Fruit fly (Drosophila melanogaster): ENCODE results near the gene CG6833.
A peak's percentile ranks its signal among the peaks of the same experiment; 100 is the strongest.

Gene CG6833

DNA sequence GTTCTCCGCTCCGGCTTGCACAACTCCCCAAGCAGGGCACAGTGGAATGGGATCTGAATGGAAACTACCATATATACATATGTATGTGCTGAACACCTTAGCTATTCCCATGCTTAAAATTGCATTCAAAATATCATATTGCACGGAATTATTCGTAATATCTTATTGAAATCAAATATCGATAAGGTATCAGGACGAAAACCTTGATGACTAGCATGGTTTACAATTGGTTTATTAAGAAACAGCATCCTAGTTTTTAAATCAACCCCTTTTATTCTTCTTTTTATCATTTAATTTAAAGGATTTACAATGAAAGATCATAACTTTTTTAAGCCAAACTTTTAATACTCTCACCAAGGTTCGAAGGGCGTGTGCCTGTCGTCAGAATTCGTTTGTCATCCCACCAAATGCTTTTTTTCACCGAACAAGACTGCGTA, 4.3 kb downstream of the CG6833 start (continued):
- no peak for TF ChIP-seq Stat92E (GFP tag; optimal IDR thresholded peaks at IDR 0.05)
- no peak for TF ChIP-seq odd (GFP tag; optimal IDR thresholded peaks at IDR 0.05)
- no peak for TF ChIP-seq CG15479 (GFP tag; optimal IDR thresholded peaks at IDR 0.05)
- no peak for TF ChIP-seq Taf1 (GFP tag; IDR thresholded peaks at IDR 0.05)
- 0 out of 3 replicates have a peak, but pooled peaks have one; percentile 30 for TF ChIP-seq Dbx (GFP tag; IDR thresholded peaks at IDR 0.05)
- no peak for TF ChIP-seq CG13287 (GFP tag; IDR thresholded peaks at IDR 0.05; ENCODE audit: partially characterized antibody)
- no peak for TF ChIP-seq H2.0 (GFP tag; IDR thresholded peaks at IDR 0.05)
- TF ChIP-seq ro (GFP tag; IDR thresholded peaks at IDR 0.05): no peak
- TF ChIP-seq seq (GFP tag; IDR thresholded peaks at IDR 0.05): no peak
- TF ChIP-seq HmgD (GFP tag; optimal IDR thresholded peaks at IDR 0.05): no peak
- no peak for TF ChIP-seq so (GFP tag; IDR thresholded peaks at IDR 0.05)
- no peak for TF ChIP-seq Hr78 (GFP tag; optimal IDR thresholded peaks at IDR 0.05)
- TF ChIP-seq CG10543 (GFP tag; optimal IDR thresholded peaks at IDR 0.05): no peak
- no peak for TF ChIP-seq Doc3 (GFP tag; IDR thresholded peaks at IDR 0.05; ENCODE audit: partially characterized antibody)
- no peak for TF ChIP-seq her (GFP tag; optimal IDR thresholded peaks at IDR 0.05)
- no peak for TF ChIP-seq Rfx (GFP tag; IDR thresholded peaks at IDR 0.05)
- TF ChIP-seq vnd (GFP tag; IDR thresholded peaks at IDR 0.05; ENCODE audit: partially characterized antibody): no peak
- TF ChIP-seq CG2202 (tag; optimal IDR thresholded peaks at IDR 0.05): no peak
- no peak for TF ChIP-seq hbn (GFP tag; IDR thresholded peaks at IDR 0.05; ENCODE audit: partially characterized antibody)
- TF ChIP-seq nau (GFP tag; optimal IDR thresholded peaks at IDR 0.05): no peak
- TF ChIP-seq CG8359 (GFP tag; optimal IDR thresholded peaks at IDR 0.05; ENCODE audit: borderline replicate concordance): no peak
- no peak for TF ChIP-seq otp (GFP tag; IDR thresholded peaks at IDR 0.05)
- no peak for TF ChIP-seq CG4617 (GFP tag; optimal IDR thresholded peaks at IDR 0.05; ENCODE audit: borderline replicate concordance)
- TF ChIP-seq Dll (GFP tag; IDR thresholded peaks at IDR 0.05; ENCODE audit: partially characterized antibody): 0 out of 4 replicates have a peak, but pooled peaks have one; percentile 6
- TF ChIP-seq tna (GFP tag; IDR thresholded peaks at IDR 0.05; ENCODE audit: partially characterized antibody): no peak
- no peak for TF ChIP-seq dm (GFP tag; optimal IDR thresholded peaks at IDR 0.05)
- TF ChIP-seq CG2678 (tag; optimal IDR thresholded peaks at IDR 0.05): peak; percentile 10
- TF ChIP-seq dati (GFP tag; IDR thresholded peaks at IDR 0.05): no peak
- no peak for TF ChIP-seq tup (GFP tag; optimal IDR thresholded peaks at IDR 0.05)
- TF ChIP-seq CG4404 (GFP tag; IDR thresholded peaks at IDR 0.05): no peak
- TF ChIP-seq MTF-1 (GFP tag; optimal IDR thresholded peaks at IDR 0.05; ENCODE audit: borderline replicate concordance): no peak
- no peak for TF ChIP-seq Opbp (GFP tag; IDR thresholded peaks at IDR 0.05; ENCODE audit: partially characterized antibody)
- no peak for TF ChIP-seq fu2 (GFP tag; optimal IDR thresholded peaks at IDR 0.05)
- no peak for TF ChIP-seq psq (GFP tag; optimal IDR thresholded peaks at IDR 0.05)
- peak; percentile 51 for TF ChIP-seq D19A (tag; optimal IDR thresholded peaks at IDR 0.05)
- TF ChIP-seq CG17829 (tag; optimal IDR thresholded peaks at IDR 0.05): no peak
- no peak for TF ChIP-seq nerfin-1 (tag; optimal IDR thresholded peaks at IDR 0.05)
- no peak for TF ChIP-seq CG43689 (GFP tag; IDR thresholded peaks at IDR 0.05)
- no peak for TF ChIP-seq cad (GFP tag; optimal IDR thresholded peaks at IDR 0.05)
- TF ChIP-seq Med (GFP tag): peak; percentile 81
- no peak for TF ChIP-seq Tbp (GFP tag; optimal IDR thresholded peaks at IDR 0.05)
- no peak for TF ChIP-seq CG9609 (GFP tag; optimal IDR thresholded peaks at IDR 0.05)
- no peak for TF ChIP-seq CG12104 (GFP tag; optimal IDR thresholded peaks at IDR 0.05)
- no peak for TF ChIP-seq CG7786 (GFP tag; optimal IDR thresholded peaks at IDR 0.05)
- peak; percentile 21 for TF ChIP-seq CG13775 (GFP tag; optimal IDR thresholded peaks at IDR 0.05)
- TF ChIP-seq ap (GFP tag; IDR thresholded peaks at IDR 0.05): no peak
- no peak for TF ChIP-seq E2f1 (GFP tag; IDR thresholded peaks at IDR 0.05)
- TF ChIP-seq Nf-YA (GFP tag; IDR thresholded peaks at IDR 0.05): no peak
- TF ChIP-seq hth (optimal IDR thresholded peaks at IDR 0.05): no peak
- TF ChIP-seq CG10274 (GFP tag; optimal IDR thresholded peaks at IDR 0.05): no peak
- TF ChIP-seq PHDP (tag; optimal IDR thresholded peaks at IDR 0.05): no peak

Data from whole organism, embryonic.